Worm (Caenorhabditis elegans) whole organism, L1 larva: ENCODE measurements around the gene str-230.
A peak's percentile ranks its signal among the peaks of the same experiment; 100 is the strongest.

Source experiments
- aha-1 ChIP-seq: fragments of 150-350 bp; optimal IDR thresholded peaks from 2 replicates; lab custom pipeline; 2014; ENCODE audit warnings: missing biosample characterization, missing genetic modification characterization
- blmp-1 ChIP-seq: fragments of 150-350 bp; optimal IDR thresholded peaks from 2 replicates; lab custom pipeline; 2014; ENCODE audit warnings: missing biosample characterization, missing genetic modification characterization
- elt-2 ChIP-seq: sonication (generic microtip); optimal IDR thresholded peaks from 2 replicates; lab custom pipeline; 2016; ENCODE audit warnings: missing genetic modification characterization, mild to moderate bottlenecking, inconsistent platforms, missing compliant biosample characterization, missing genetic modification reagents
- fkh-8 ChIP-seq: sonication (generic microtip); optimal IDR thresholded peaks from 2 replicates; lab custom pipeline; 2016; ENCODE audit warnings: mild to moderate bottlenecking, missing genetic modification characterization, missing compliant biosample characterization
- pax-3 ChIP-seq: fragments of 200-800 bp; sonication (Bioruptor generic); optimal IDR thresholded peaks from 2 replicates; lab custom pipeline; 2018; ENCODE audit warnings: mild to moderate bottlenecking, missing genetic modification characterization, moderate library complexity, missing compliant biosample characterization
- unc-86 ChIP-seq: sonication (generic microtip); optimal IDR thresholded peaks from 2 replicates; lab custom pipeline; 2016; ENCODE audit warnings: missing genetic modification characterization, missing compliant biosample characterization
- zag-1 ChIP-seq: fragments of 150-350 bp; optimal IDR thresholded peaks from 2 replicates; lab custom pipeline; 2014; ENCODE audit warnings: missing biosample characterization, missing genetic modification characterization

Gene str-230

DNA sequence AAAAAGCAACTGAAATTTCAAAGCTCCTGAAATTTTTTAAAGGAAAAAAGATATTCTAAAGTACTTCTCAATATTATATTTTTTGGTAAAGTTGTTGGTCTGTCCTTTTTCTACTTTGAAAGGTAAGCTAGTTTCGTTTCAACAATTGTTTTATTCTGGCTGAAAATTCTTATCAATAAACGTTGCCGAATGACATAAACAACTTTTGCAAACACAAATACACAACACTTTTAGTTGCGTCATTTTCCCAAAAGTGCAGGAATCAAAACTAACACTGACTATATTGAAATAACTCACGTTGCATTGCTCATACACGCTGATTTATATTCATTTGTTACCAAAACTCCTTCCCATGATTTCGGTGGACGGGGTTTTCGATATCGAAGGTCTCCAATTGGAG lies 44.9 kb downstream of the str-230 start:
- no peak for TF ChIP-seq fkh-8 (tag; lab: Kevin White, UChicago)

DNA sequence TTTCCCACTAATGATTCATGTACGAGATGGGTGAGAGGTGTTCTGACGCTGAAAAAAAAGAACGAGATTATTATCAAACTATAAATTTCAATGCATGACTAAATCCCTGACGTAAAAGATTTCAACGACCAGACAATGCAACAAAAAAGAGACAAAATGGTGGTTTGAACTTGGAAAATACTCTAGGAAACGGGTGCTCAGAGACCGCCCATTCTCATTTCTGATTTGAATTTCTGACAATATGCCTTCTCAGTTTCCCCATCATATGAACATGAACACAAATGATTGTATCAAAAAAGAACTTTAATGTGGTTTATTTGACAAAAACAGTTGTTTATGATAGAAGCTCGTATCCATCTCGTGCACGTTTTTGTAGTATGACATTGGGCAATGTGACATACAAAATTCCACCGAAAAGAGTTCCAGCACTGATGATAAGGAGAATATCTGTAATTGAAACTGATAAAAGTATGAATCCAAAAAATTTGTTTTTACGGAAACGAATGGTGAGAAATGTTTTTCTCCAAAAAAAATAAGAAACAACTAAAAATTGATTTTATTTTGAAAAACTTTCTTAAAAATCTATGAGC lies 47.6 kb downstream of the str-230 start, which contains the start of gene srd-26:
Gene srd-26, minus strand, starts transcription at position 51 of the 590 bp plus-strand sequence.
- TF ChIP-seq zag-1 (tag; lab: Kevin White, UChicago) (no peak), blmp-1 (tag; lab: Kevin White, UChicago) (no peak), unc-86 (tag; lab: Kevin White, UChicago) (no peak), aha-1 (no peak)

- TF ChIP-seq elt-2 (tag; lab: Kevin White, UChicago), result peak; percentile 61
- no peak for TF ChIP-seq pax-3
- TF ChIP-seq, all 84 proteins: peak for 1
Observed at ce11 chrV:14160698-14161097, 49.9 kb downstream of the str-230 start, which contains the start of gene cest-1.2. TSS of gene cest-1.2 (minus strand) at chrV:14160862.
